Worm (Caenorhabditis elegans): ENCODE measurements around the gene mek-1.

DNA sequence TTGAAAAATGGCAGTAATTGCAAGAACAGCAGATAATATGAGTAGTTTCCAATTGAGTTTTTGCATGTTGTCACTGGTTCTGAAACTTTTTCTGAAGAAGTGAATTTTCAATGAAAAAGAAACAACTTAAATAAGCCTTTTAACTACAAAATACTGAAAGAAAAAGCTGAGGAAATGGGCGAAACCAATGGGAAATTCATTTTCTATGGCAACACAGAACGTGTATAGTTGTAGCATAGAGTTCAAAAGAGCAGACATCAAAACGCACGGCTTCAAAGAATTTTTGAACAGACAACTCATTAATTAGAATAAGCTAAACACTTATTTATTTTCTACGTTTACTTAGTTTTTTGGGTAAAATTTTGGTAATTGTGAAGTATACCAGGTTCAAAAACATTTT lies 14.0 kb downstream of the mek-1 start, which contains the start of gene F48E3.2:
- TF ChIP-seq snpc-4 (GFP tag; optimal IDR thresholded peaks at IDR 0.05) (no peak), snpc-4 (tag; optimal IDR thresholded peaks at IDR 0.05) (no peak), egl-44 (GFP tag; IDR thresholded peaks at IDR 0.05) (no peak), dpff-1 (tag; optimal IDR thresholded peaks at IDR 0.05) (no peak), lsl-1 (GFP tag; optimal IDR thresholded peaks at IDR 0.05) (no peak), lag-1 (GFP tag; IDR thresholded peaks at IDR 0.05) (no peak), ama-1 (optimal IDR thresholded peaks at IDR 0.05) (no peak), ama-1 (GFP tag; optimal IDR thresholded peaks at IDR 0.05) (no peak), F22D6.2 (tag; optimal IDR thresholded peaks at IDR 0.05) (no peak), B0336.3 (GFP tag; IDR thresholded peaks at IDR 0.05) (no peak), akir-1 (GFP tag; optimal IDR thresholded peaks at IDR 0.05) (no peak), nhr-80 (tag; optimal IDR thresholded peaks at IDR 0.05) (no peak), unc-62 (GFP tag; optimal IDR thresholded peaks at IDR 0.05) (no peak), pbrm-1 (GFP tag; IDR thresholded peaks at IDR 0.05) (no peak), nfya-1 (tag; optimal IDR thresholded peaks at IDR 0.05; ENCODE audit: borderline replicate concordance, insufficient read depth) (no peak), bed-1 (GFP tag; IDR thresholded peaks at IDR 0.05) (no peak)
